Worm (Caenorhabditis elegans) whole organism, L4 larva: ENCODE measurements around the gene F44E2.3.

Source experiments
- Y105C5A.15 ChIP-seq: fragments of 200-800 bp; sonication (Bioruptor generic); IDR thresholded peaks from 2 replicates; pipeline ENCODE4 v1.3.6; 2022; ENCODE audit warnings: missing genetic modification characterization, missing compliant biosample characterization
- lin-13 ChIP-seq: fragments of 150-350 bp; optimal IDR thresholded peaks from 2 replicates; lab custom pipeline; 2014; ENCODE audit warnings: missing biosample characterization, missing genetic modification reagents, missing genetic modification characterization

ce11 chrIII:8838075-8838474 is 9.0 kb upstream of the F44E2.3 start, which contains the start of gene F44E2.4:
- TF ChIP-seq lin-13 (GFP tag; lab: Kevin White, UChicago) (no peak), Y105C5A.15 (GFP tag; lab: Robert Waterston, UW) (no peak)
